Fruit fly (Drosophila melanogaster): Measurements from ENCODE around the gene wkd.

DNA sequence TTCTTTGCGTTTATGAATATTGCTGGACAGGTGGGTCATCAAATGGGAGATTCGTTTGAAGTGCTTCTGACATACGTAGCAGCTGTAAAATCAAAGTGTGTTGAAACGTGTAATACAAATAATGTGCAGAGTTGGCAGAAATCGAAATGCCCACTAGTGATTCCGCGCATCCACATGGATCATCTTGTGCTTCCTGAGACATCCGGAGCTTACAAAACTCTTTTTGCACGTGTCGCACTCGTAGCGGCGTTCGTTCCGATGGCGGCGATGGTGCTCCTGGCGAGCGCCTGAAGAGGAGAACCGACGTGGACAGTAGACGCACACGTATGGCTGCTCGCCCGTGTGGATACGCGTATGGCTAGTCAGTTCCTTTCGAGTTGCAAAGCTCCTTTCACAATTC lies 44.2 kb downstream of the wkd start, which contains the start of gene Zaf1:
- TF ChIP-seq run (tag; optimal IDR thresholded peaks at IDR 0.05) (no peak), CG31365 (tag; optimal IDR thresholded peaks at IDR 0.05) (no peak), BEAF-32 (GFP tag; optimal IDR thresholded peaks at IDR 0.05) (no peak), CG13775 (GFP tag; optimal IDR thresholded peaks at IDR 0.05) (no peak), CG1603 (tag; optimal IDR thresholded peaks at IDR 0.05) (no peak), H2.0 (GFP tag; IDR thresholded peaks at IDR 0.05) (no peak), CG7745 (tag; optimal IDR thresholded peaks at IDR 0.05) (no peak), CG9609 (GFP tag; optimal IDR thresholded peaks at IDR 0.05) (no peak)

All from whole organism, embryonic.